Fruit fly (Drosophila melanogaster) whole organism: ENCODE results near the gene Coq7.

Source experiments
- CG8478 ChIP-seq: fragments of >200 bp; optimal IDR thresholded peaks from 2 replicates; lab custom pipeline; 2018; ENCODE audit warnings: inconsistent platforms
- Dll ChIP-seq: fragments of >200 bp; optimal IDR thresholded peaks from 2 replicates; lab custom pipeline; 2017
- EcR ChIP-seq, 2 experiments: fragments of >200 bp; optimal IDR thresholded peaks; 2 replicates each; lab custom pipeline; 2017; ENCODE audit warnings: missing biosample characterization in 2 of 2, missing genetic modification characterization in 2 of 2, missing genetic modification reagents in 2 of 2
- pan ChIP-seq: fragments of >200 bp; optimal IDR thresholded peaks from 2 replicates; lab custom pipeline; 2017
- psq ChIP-seq: fragments of >200 bp; optimal IDR thresholded peaks from 2 replicates; lab custom pipeline; 2017
- usp ChIP-seq: fragments of >200 bp; optimal IDR thresholded peaks from 2 replicates; lab custom pipeline; 2017; ENCODE audit warnings: missing biosample characterization, missing genetic modification characterization, mixed read lengths

Gene Coq7

dm6 chrX:6770924-6771323 lies at the start of gene Coq7:
TSS of gene Coq7 (plus strand) at chrX:6771225.
- TF ChIP-seq EcR (GFP tag; optimal IDR thresholded peaks at IDR 0.05; lab: Kevin White, UChicago) (no peak), CG8478 (no peak), usp (GFP tag; lab: Kevin White, UChicago) (no peak), psq (lab: Kevin White, UChicago) (no peak)

DNA sequence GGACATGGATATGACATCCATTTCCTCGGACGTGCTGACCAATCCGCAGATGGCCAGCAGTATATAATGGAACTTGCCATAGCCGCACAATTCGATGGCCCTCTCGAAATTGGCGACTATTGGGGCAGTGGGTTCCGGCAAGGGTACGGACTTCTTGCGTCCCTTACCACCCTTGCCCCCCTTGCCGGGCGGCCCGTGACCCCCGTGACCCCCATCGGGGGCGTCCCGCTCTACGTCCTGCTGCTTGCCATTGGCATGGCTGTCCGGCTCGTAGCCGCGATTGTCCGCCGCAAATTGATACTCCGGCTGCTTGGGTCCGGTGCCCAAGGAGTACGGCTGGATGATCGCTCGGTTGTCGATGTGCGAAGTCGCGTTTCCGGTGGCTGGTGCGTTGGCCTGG lies 47.4 kb upstream of the Coq7 start:
- TF ChIP-seq pan (lab: Kevin White, UChicago) (no peak), psq (lab: Kevin White, UChicago) (no peak), EcR (GFP tag; optimal IDR thresholded peaks at IDR 0.05; lab: Kevin White, UChicago) (no peak), Dll (lab: Kevin White, UChicago) (no peak), CG8478 (no peak), usp (GFP tag; lab: Kevin White, UChicago) (no peak)

DNA sequence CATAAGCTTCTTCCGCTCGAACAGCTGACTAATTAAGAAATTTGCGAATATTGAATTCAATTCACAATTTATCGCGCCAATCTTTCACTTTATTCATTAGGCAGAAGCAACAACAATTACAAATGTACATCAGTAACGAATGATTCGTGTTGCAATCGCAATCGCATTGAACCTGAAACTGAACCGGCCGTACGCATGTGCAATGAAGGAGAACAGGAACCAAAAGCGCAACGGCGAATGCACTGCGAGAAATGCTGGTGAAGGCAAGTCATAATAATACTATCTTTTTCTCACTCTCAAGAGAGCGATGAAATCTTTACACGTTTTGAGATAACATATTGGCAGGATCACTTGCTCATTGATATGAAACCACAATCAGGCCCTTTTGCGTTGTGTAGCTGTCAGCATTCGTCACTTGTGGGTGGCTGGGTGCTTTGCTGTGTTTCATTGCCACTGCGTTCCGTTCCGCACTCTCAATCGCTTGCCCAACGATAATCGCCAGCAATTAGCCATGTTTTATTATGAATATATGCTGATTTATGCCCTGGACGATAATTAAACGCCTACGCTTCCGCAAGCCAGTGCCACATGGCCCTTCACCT lies 46.0 kb upstream of the Coq7 start:
- TF ChIP-seq pan (lab: Kevin White, UChicago) = no peak
- no peak for TF ChIP-seq Dll (lab: Kevin White, UChicago)
- TF ChIP-seq psq (lab: Kevin White, UChicago) = no peak

DNA sequence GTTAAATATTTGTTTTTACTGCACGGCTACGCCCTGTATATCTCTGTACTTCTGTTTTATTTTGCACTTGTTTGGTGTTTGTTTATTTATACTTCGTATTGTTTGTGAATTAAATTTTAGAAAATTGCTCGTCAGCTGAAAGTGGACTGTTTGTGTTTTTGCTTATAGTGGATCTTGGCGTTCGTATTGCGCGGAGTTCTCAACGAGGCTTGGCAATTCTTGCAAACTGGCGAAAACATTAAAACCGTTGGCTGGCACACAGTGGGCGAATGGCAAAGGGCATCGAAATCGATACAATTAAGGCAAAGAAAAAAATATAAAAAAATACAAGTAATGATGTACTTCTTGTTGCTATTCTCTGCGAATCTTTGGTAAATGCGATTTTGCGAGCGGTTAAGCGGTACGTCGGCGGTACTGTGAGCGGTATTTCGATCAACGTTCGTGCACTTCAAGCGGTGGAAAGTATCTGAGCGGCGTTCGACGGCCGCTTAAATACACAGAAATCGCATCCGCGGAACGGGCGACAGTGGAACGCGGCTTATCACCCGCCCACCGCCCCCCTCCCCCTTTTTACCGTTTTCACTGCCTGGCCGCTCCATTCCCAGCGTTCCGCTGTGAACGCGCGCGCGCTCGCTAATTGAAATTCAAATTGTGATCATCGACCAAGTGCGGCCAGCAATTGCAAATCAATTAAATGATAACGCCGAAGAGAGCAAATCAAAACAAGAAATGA lies 44.1 kb upstream of the Coq7 start:
- TF ChIP-seq usp (GFP tag; lab: Kevin White, UChicago) (no peak), pan (lab: Kevin White, UChicago) (no peak), EcR (GFP tag; optimal IDR thresholded peaks at IDR 0.05; lab: Kevin White, UChicago) (no peak), CG8478 (no peak), Dll (lab: Kevin White, UChicago) (no peak), psq (lab: Kevin White, UChicago) (no peak)

DNA sequence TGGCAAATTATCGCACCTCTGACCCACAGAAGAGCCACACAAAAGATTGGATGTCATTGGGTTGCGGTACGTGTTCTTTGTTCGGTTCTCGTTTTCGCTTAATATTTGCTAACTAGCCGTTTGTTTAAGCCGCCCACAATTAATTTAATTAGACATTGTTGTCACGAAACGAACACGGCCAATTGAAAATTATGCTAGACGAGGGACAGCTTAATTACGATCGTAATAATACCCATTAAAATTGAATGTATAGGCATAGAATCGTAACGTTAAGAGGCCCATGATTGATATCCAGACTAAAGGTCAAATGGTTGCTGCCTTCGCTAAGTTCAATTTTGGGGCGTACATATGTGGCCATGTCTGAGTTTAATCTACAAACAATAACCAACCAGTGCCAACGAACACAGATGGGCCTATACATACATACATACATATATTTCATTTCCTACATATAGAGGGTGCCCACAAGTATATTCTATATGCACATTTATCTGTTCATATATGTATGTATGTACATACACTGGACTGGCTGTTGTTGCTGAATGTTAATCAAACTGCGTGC lies 42.3 kb upstream of the Coq7 start:
- TF ChIP-seq usp (GFP tag; lab: Kevin White, UChicago) = no peak
- TF ChIP-seq CG8478 = no peak
- TF ChIP-seq EcR (GFP tag; optimal IDR thresholded peaks at IDR 0.05; lab: Kevin White, UChicago) = no peak
- TF ChIP-seq Dll (lab: Kevin White, UChicago) = no peak
- no peak for TF ChIP-seq pan (lab: Kevin White, UChicago)
- no peak for TF ChIP-seq psq (lab: Kevin White, UChicago)

DNA sequence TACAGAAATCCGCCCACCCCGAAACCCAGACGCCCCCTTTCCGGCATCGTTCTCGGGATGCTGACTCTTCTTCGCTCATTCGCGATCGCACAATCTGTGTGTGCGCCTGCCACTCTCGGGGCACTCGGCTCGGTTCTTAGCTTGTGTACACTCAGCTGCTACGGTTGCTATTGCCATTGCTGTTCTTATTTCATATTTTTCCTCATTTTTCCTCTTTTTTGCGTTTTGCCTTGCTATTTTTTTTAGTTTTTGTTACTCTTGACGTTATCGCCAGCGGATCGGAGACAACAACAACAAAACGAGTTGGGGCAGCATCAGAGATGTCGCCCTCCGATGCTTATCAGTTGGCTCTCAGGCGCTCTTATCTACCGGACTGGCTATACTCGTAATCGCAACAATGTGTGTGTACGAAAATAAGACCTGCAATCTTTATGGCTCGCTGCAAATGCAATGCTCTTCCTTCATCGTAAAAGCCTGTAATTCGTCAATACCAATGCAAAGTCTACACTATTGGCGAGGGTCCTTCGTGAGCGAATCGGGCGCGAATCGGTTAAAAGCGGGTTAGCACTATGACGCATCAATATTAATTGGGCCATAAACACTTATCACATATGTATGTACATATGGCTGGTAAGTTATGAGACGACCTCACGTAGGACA lies 40.3 kb upstream of the Coq7 start:
- TF ChIP-seq CG8478 (no peak), EcR (GFP tag; optimal IDR thresholded peaks at IDR 0.05; lab: Kevin White, UChicago) (no peak), Dll (lab: Kevin White, UChicago) (no peak), psq (lab: Kevin White, UChicago) (no peak), usp (GFP tag; lab: Kevin White, UChicago) (no peak), pan (lab: Kevin White, UChicago) (no peak)

dm6 chrX:6733291-6734042 lies 37.6 kb upstream of the Coq7 start:
- TF ChIP-seq usp (GFP tag; lab: Kevin White, UChicago) (no peak), EcR (GFP tag; optimal IDR thresholded peaks at IDR 0.05; lab: Kevin White, UChicago) (no peak), pan (lab: Kevin White, UChicago) (no peak), psq (lab: Kevin White, UChicago) (no peak), Dll (lab: Kevin White, UChicago) (no peak), CG8478 (no peak)

DNA sequence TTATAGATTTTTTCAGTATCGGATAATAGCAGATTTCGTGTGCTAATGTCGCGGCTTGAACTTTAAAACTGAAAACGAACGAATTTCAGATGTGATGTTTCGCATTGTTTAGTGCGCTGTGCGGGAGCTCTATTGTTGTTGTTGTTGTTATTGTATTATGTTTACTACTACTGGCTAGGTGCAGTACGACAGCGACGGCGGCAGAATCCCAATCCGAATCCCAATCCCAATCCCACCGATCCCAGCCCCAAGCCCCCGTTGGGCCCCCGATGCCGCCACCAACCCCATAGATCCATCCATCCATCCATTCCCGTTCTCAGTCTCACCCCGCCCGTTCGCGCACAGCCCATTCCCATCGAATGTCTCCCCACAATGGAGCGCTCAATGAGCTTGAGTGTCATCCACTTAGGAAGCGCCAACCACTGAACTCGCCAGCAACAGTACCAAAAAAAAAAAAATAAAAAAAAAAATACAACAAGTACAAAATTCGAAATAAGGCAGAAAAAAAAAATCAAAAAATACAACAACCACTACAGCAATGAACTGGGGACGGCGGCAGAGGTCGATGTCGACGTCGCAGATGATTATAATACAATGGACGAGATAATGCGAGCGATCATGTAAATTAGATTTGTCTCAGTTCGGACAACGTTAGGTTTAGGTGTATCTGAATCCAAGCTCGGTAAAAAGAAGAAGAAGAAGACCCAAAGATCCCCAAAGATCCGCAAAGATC lies 30.9 kb upstream of the Coq7 start, which contains the start of gene CG3168:
CG3168 (minus strand) TSS at position 51 of the 733 bp plus-strand sequence.
- TF ChIP-seq EcR (GFP tag; optimal IDR thresholded peaks at IDR 0.05; lab: Kevin White, UChicago) (no peak), CG8478 (no peak), psq (lab: Kevin White, UChicago) (no peak), usp (GFP tag; lab: Kevin White, UChicago) (no peak), Dll (lab: Kevin White, UChicago) (no peak), pan (lab: Kevin White, UChicago) (no peak)

dm6 chrX:6741184-6741586 lies 29.8 kb upstream of the Coq7 start:
- no peak for TF ChIP-seq Dll (lab: Kevin White, UChicago)
- no peak for TF ChIP-seq EcR (GFP tag; optimal IDR thresholded peaks at IDR 0.05; lab: Kevin White, UChicago)
- no peak for TF ChIP-seq usp (GFP tag; lab: Kevin White, UChicago)
- no peak for TF ChIP-seq CG8478
- TF ChIP-seq pan (lab: Kevin White, UChicago) = no peak
- no peak for TF ChIP-seq psq (lab: Kevin White, UChicago)

DNA sequence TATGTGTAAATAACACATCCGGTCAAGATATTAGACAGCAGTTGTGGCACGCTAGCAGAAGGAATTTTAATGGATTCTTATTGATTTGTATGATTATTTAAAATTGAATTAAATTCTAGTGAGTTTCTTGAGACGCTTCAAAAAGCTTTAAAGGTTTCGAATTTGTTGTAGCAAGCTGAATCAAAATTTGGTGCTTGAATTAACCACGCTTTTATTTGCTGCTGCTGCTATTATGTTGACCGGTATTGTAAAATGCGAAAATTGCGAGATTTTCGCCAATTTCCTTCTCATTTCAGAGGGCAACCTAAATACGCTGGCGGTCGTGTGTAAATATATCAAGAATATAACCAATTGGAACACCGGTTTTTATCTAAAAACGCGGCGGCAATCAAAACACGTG lies 27.8 kb upstream of the Coq7 start:
- TF ChIP-seq EcR (GFP tag; optimal IDR thresholded peaks at IDR 0.05; lab: Kevin White, UChicago) (no peak), pan (lab: Kevin White, UChicago) (no peak), psq (lab: Kevin White, UChicago) (no peak), usp (GFP tag; lab: Kevin White, UChicago) (no peak), Dll (lab: Kevin White, UChicago) (no peak), CG8478 (no peak)
